Worm (Caenorhabditis elegans) whole organism, L4 larva: ENCODE data around the gene C06H5.14.
"Not testable (repeated sequence)": the region's sequence is repeated elsewhere in the genome, so short reads cannot be mapped to it uniquely, and the experiment has no call there.

Experiments used
- D1046.2 ChIP-seq: fragments of 200-800 bp; sonication (Bioruptor generic); IDR thresholded peaks from 2 replicates; pipeline ENCODE4 v1.3.6; 2022; ENCODE audit warnings: missing genetic modification characterization, missing compliant biosample characterization
- F44E2.7 ChIP-seq: fragments of 200-800 bp; sonication (Bioruptor generic); IDR thresholded peaks from 2 replicates; pipeline ENCODE4 v2.1.2; 2022; ENCODE audit warnings: missing genetic modification characterization, missing compliant biosample characterization
- aly-2 ChIP-seq: sonication (generic microtip); optimal IDR thresholded peaks from 2 replicates; lab custom pipeline; 2018; ENCODE audit warnings: missing biosample characterization, missing genetic modification characterization
- ceh-28 ChIP-seq: fragments of 150-350 bp; optimal IDR thresholded peaks from 2 replicates; lab custom pipeline; 2014; ENCODE audit warnings: missing biosample characterization, missing genetic modification reagents, missing genetic modification characterization
- ctbp-1 ChIP-seq: fragments of 200-800 bp; sonication (Bioruptor generic); IDR thresholded peaks from 2 replicates; pipeline ENCODE4 v1.3.6; 2022; ENCODE audit warnings: missing genetic modification reagents, missing genetic modification characterization, missing compliant biosample characterization
- egl-27 ChIP-seq: sonication (generic microtip); optimal IDR thresholded peaks from 3 replicates; lab custom pipeline; 2017; ENCODE audit warnings: missing biosample characterization, missing genetic modification reagents, missing genetic modification characterization
- lin-13 ChIP-seq: fragments of 150-350 bp; optimal IDR thresholded peaks from 2 replicates; lab custom pipeline; 2014; ENCODE audit warnings: missing biosample characterization, missing genetic modification reagents, missing genetic modification characterization
- lin-39 ChIP-seq: fragments of 150-350 bp; optimal IDR thresholded peaks from 2 replicates; lab custom pipeline; 2014; ENCODE audit warnings: missing biosample characterization, missing genetic modification reagents, missing genetic modification characterization
- mdl-1 ChIP-seq, 2 experiments: fragments of 150-350 bp in 1 of 2; sonication (generic microtip) in 1 of 2; optimal IDR thresholded peaks; 2 replicates each; lab custom pipeline; 2014 to 2017; ENCODE audit warnings: missing biosample characterization in 2 of 2, missing genetic modification characterization in 2 of 2
- nhr-11 ChIP-seq: fragments of 150-350 bp; optimal IDR thresholded peaks from 2 replicates; lab custom pipeline; 2014; ENCODE audit warnings: missing biosample characterization, missing genetic modification characterization
- nhr-237 ChIP-seq: sonication (generic microtip); optimal IDR thresholded peaks from 2 replicates; lab custom pipeline; 2017; ENCODE audit warnings: missing biosample characterization, missing genetic modification characterization
- nhr-76 ChIP-seq: fragments of 150-350 bp; optimal IDR thresholded peaks from 2 replicates; lab custom pipeline; 2014; ENCODE audit warnings: missing biosample characterization, missing genetic modification characterization
- ztf-11 ChIP-seq: fragments of 150-350 bp; optimal IDR thresholded peaks from 2 replicates; lab custom pipeline; 2014; ENCODE audit warnings: missing biosample characterization, missing genetic modification characterization

DNA sequence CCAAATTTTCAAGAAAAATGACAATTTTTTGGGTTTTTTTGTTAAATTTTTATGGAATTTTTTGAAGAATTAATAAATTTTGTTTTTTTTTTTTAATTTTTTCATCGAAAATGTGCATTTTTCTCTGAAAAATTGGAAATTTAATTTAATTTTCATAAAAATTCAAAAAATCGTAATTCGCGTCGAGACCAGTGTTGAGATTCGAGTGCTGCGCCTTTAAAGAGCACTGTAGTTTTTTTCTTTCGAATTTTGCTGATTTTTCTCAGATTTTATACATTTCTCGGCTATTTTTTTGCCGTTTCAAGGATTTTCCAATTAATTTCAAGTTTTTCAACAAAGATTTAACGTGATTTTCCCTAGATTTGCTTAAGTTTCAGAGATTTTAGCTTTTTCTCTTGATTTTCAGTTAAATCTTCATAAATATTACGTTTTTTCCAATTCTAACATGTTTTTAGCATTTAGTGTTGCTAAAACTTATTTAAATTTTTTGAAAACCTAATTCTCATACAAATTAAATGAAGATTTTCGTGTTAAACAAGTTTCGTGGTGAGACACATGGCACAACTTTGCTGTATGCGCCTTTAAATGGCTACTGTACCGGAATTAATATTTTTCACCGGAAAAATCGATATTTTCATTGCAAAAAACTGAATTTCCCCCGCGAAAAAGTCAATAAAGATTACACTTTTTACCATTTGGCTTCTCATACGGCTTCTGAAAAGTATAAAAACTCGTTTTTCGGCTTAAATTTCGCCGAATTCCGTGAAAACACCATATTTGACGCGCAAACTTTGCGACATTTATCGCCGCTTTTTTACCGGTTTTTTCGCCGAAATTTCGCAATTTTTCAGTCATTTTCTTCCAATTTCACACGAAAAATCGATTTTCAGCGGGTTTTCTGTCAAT lies 20.4 kb downstream of the C06H5.14 start, which contains the start of gene usp-50:
- TF ChIP-seq F44E2.7; egl-27; ceh-28 (tag; lab: Kevin White, UChicago); nhr-237 (tag; lab: Kevin White, UChicago); D1046.2 (GFP tag; lab: Robert Waterston, UW); ctbp-1 (GFP tag; lab: Robert Waterston, UW); ztf-11 (tag; lab: Kevin White, UChicago); lin-13 (GFP tag; lab: Kevin White, UChicago); mdl-1 (tag; optimal IDR thresholded peaks at IDR 0.05; lab: Kevin White, UChicago); nhr-76 (tag; lab: Kevin White, UChicago); lin-39 (tag; lab: Kevin White, UChicago); nhr-11 (tag; lab: Kevin White, UChicago); aly-2: not testable (repeated sequence)
